Fruit fly (Drosophila melanogaster): ENCODE measurements around the gene ND-B14.5A.

Gene ND-B14.5A

DNA sequence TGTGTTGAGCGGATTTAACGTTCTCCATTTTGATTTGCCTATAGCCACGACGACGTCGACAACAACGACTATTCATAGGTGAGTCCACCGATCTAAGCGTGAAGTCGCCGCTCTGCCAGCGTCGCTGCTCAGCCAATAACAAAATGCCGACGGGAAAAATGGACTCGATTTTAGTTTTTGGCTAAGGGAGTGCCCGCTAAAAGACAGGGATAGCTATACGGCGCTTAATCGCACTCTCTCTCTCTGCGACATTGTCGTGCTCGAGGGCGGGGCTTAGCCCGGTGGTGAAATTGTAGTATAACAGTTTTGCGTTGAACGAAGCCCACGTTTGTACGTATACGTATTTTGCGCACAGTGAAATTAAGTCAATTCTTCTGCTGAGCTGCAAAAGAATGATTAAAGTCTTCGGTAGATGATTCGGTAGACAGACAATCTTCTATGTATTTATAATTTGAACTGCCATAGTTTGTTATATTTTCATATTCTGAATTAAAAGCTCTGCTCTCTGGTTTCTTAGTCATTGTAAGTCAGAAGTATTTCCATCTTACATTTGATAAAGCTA lies 46.7 kb upstream of the ND-B14.5A start (continued):
- TF ChIP-seq CG34224 (GFP tag; IDR thresholded peaks at IDR 0.05; ENCODE audit: partially characterized antibody), result 0 out of 3 replicates have a peak, but pooled peaks have one; percentile 19
- TF ChIP-seq mirr (GFP tag; optimal IDR thresholded peaks at IDR 0.05), result peak; percentile 7
- no peak for TF ChIP-seq pan (optimal IDR thresholded peaks at IDR 0.05)
- TF ChIP-seq pan (GFP tag; optimal IDR thresholded peaks at IDR 0.05 in 1 of 2, IDR thresholded peaks at IDR 0.05 in 1 of 2), result peak in 1 of 2 experiments; percentile 12
- peak; percentile 15 for TF ChIP-seq sd (tag; optimal IDR thresholded peaks at IDR 0.05)
- peak; percentile 49 for TF ChIP-seq pros (GFP tag; optimal IDR thresholded peaks at IDR 0.05)
- TF ChIP-seq zen (tag; optimal IDR thresholded peaks at IDR 0.05), result peak; percentile 31
- peak; percentile 30 for TF ChIP-seq CG12769 (tag; optimal IDR thresholded peaks at IDR 0.05)
- peak; percentile 62 for TF ChIP-seq Med (GFP tag)
- TF ChIP-seq Tbp (GFP tag; optimal IDR thresholded peaks at IDR 0.05), result no peak
- TF ChIP-seq CG8478 (optimal IDR thresholded peaks at IDR 0.05), result peak; percentile 34
- TF ChIP-seq Nf-YA (GFP tag; IDR thresholded peaks at IDR 0.05), result peak; percentile 90
- TF ChIP-seq rib (GFP tag; IDR thresholded peaks at IDR 0.05), result 0 out of 2 replicates have a peak, but pooled peaks have one; percentile 24
- peak; percentile 29 for TF ChIP-seq CG10543 (GFP tag; optimal IDR thresholded peaks at IDR 0.05)
- TF ChIP-seq Adf1 (GFP tag; IDR thresholded peaks at IDR 0.05), result peak; percentile 94
- no peak for TF ChIP-seq gce (GFP tag; IDR thresholded peaks at IDR 0.05)
- TF ChIP-seq pfk (GFP tag; optimal IDR thresholded peaks at IDR 0.05), result peak; percentile 55
- no peak for TF ChIP-seq CG1529 (GFP tag; optimal IDR thresholded peaks at IDR 0.05)
- peak; percentile 73 for TF ChIP-seq Deaf1 (tag; optimal IDR thresholded peaks at IDR 0.05)
- TF ChIP-seq Nf-YC (tag; optimal IDR thresholded peaks at IDR 0.05), result peak; percentile 99
- TF ChIP-seq kni (GFP tag; optimal IDR thresholded peaks at IDR 0.05), result peak; percentile 35
- no peak for TF ChIP-seq Hmr (GFP tag; optimal IDR thresholded peaks at IDR 0.05)
- no peak for TF ChIP-seq C15 (GFP tag; IDR thresholded peaks at IDR 0.05)
- TF ChIP-seq ash1 (GFP tag; optimal IDR thresholded peaks at IDR 0.05), result peak; percentile 95
- peak; percentile 91 for TF ChIP-seq CG8388 (GFP tag; optimal IDR thresholded peaks at IDR 0.05)

DNA sequence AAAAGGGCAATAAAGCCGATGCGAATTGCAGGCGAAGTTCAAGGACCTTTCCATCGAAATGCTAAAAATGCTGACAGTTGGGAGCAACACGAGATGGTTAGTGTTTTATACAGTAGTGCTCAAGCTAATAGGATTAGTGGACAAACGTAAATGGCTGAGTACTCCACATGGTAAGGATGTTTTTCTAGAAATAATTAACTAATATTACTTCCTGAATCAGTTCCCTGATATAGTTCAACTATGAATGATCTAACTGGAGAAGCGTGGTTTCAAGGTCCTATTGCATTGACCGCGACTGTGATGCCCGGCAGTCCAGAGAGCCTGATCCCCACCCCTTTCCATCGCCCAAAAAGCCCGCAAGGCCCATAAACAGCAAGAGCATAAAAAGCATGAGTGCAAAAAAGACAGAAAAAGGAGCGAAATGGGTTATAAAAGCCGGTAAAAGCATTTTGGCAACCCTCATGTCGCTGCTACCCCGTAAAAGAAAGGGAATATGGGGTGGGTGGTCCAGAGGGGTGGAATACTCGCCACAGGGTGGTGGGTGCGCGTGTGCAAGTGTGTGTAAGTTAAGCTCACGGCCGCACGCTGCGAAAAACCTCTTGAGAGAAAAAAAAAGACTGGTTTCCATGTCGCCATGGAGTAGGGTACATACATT lies 38.0 kb upstream of the ND-B14.5A start:
- TF ChIP-seq Ravus (GFP tag; IDR thresholded peaks at IDR 0.05) (no peak), CG17802 (tag; optimal IDR thresholded peaks at IDR 0.05) (no peak), Deaf1 (tag; optimal IDR thresholded peaks at IDR 0.05) (peak; percentile 4), tll (GFP tag; optimal IDR thresholded peaks at IDR 0.05) (no peak), CG1233 (GFP tag; optimal IDR thresholded peaks at IDR 0.05) (peak; percentile 46), CG12769 (tag; optimal IDR thresholded peaks at IDR 0.05) (peak; percentile 75), CG14860 (GFP tag; IDR thresholded peaks at IDR 0.05; ENCODE audit: partially characterized antibody) (no peak), Xrp1 (GFP tag; IDR thresholded peaks at IDR 0.05) (peak; percentile 74), unpg (GFP tag; optimal IDR thresholded peaks at IDR 0.05) (peak; percentile 71), bab2 (GFP tag; optimal IDR thresholded peaks at IDR 0.05) (peak; percentile 61), CG10431 (GFP tag; optimal IDR thresholded peaks at IDR 0.05) (peak; percentile 38), Lpt (GFP tag; optimal IDR thresholded peaks at IDR 0.05) (no peak), Kr (GFP tag; optimal IDR thresholded peaks at IDR 0.05) (no peak), CG17328 (GFP tag; IDR thresholded peaks at IDR 0.05) (peak; percentile 74), CG7271 (tag; optimal IDR thresholded peaks at IDR 0.05) (peak; percentile 30), CG31224 (GFP tag; IDR thresholded peaks at IDR 0.05) (peak; percentile 34; the same call in 1 of the 2 replicates), CG11398 (GFP tag; optimal IDR thresholded peaks at IDR 0.05) (peak; percentile 8), Bgb (GFP tag; IDR thresholded peaks at IDR 0.05; ENCODE audit: partially characterized antibody) (no peak), tin (GFP tag; optimal IDR thresholded peaks at IDR 0.05) (peak; percentile 75), Nf-YA (GFP tag; IDR thresholded peaks at IDR 0.05) (no peak), CG1832 (GFP tag; optimal IDR thresholded peaks at IDR 0.05) (no peak), CG14667 (GFP tag; IDR thresholded peaks at IDR 0.05) (peak; percentile 56), Elba2 (GFP tag; optimal IDR thresholded peaks at IDR 0.05) (no peak), phol (tag; optimal IDR thresholded peaks at IDR 0.05) (peak; percentile 79), dmrt99B (tag; optimal IDR thresholded peaks at IDR 0.05) (peak; percentile 84), stc (GFP tag; IDR thresholded peaks at IDR 0.05) (peak; percentile 74), caup (GFP tag; optimal IDR thresholded peaks at IDR 0.05; ENCODE audit: severe bottlenecking) (peak; percentile 49)
